Worm (Caenorhabditis elegans) whole organism, L2 larva: Measurements from ENCODE around the gene mog-3.

Source experiments
- aly-2 ChIP-seq: fragments of 150-350 bp; optimal IDR thresholded peaks from 2 replicates; lab custom pipeline; 2014; ENCODE audit warnings: missing biosample characterization, missing genetic modification characterization
- egl-27 ChIP-seq: sonication (generic microtip); optimal IDR thresholded peaks from 3 replicates; lab custom pipeline; 2017; ENCODE audit warnings: missing biosample characterization, missing genetic modification reagents, missing genetic modification characterization
- elt-1 ChIP-seq: fragments of 150-350 bp; optimal IDR thresholded peaks from 2 replicates; lab custom pipeline; 2014; ENCODE audit warnings: missing biosample characterization, missing genetic modification characterization
- elt-3 ChIP-seq: sonication (generic microtip); optimal IDR thresholded peaks from 2 replicates; lab custom pipeline; 2017; ENCODE audit warnings: missing biosample characterization, missing genetic modification characterization
- nhr-11 ChIP-seq: fragments of 150-350 bp; optimal IDR thresholded peaks from 2 replicates; lab custom pipeline; 2014; ENCODE audit warnings: missing biosample characterization, missing genetic modification characterization
- snpc-4 ChIP-seq: fragments of 150-350 bp; optimal IDR thresholded peaks from 2 replicates; lab custom pipeline; 2014; ENCODE audit warnings: missing biosample characterization, missing genetic modification characterization
- unc-62 ChIP-seq: fragments of 150-350 bp; optimal IDR thresholded peaks from 2 replicates; lab custom pipeline; 2014; ENCODE audit warnings: missing biosample characterization, missing genetic modification reagents, missing genetic modification characterization

DNA sequence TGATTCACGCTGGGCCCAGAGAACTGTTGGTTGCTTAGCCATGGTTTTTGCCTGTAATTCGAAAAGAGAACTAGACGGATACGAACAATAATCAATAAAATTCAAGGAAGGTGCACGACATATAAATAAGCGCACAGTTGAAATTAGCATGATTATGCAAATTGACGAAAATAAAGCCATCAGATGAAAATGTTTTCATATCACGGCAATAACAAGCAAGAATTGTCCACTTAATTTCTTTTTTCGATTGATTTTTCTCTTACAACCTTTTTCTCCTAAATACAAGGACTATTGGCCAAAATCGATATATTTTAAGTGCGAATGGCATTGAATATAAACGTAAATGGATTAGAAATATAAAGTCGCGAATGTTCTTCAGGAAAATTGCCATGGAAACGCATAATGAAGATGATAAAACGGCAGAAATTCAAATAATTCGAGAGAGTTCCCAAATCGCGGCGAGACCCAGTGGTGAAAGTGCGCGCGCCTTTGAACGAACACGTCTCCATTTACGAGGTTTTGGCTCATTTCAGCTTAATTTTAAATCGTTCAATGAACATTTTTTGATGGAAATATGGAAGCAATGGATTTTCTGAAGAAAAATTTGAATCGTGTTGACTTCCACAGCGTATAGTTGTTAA, 33.6 kb upstream of the mog-3 start, which contains the start of the genes daf-41 and toc-1:
- TF ChIP-seq unc-62 (GFP tag; lab: Kevin White, UChicago) = no peak
- TF ChIP-seq elt-1 (tag; lab: Kevin White, UChicago) = no peak
- no peak for TF ChIP-seq nhr-11
- no peak for TF ChIP-seq elt-3 (tag; lab: Kevin White, UChicago)
- TF ChIP-seq snpc-4 (tag; lab: Kevin White, UChicago) = no peak
- TF ChIP-seq aly-2 (tag; lab: Kevin White, UChicago) = no peak
- no peak for TF ChIP-seq egl-27 (tag; lab: Kevin White, UChicago)
